Worm (Caenorhabditis elegans) whole organism, L3 larva: ENCODE results near the gene gtf-2F2.

ENCODE experiments used
- R02D3.7 ChIP-seq: fragments of 150-350 bp; optimal IDR thresholded peaks from 2 replicates; lab custom pipeline; 2014; ENCODE audit warnings: missing biosample characterization, missing genetic modification characterization
- ZK546.5 ChIP-seq: sonication (generic microtip); optimal IDR thresholded peaks from 2 replicates; lab custom pipeline; 2017; ENCODE audit warnings: missing biosample characterization, missing genetic modification characterization
- aly-2 ChIP-seq: fragments of 150-350 bp; optimal IDR thresholded peaks from 2 replicates; lab custom pipeline; 2014; ENCODE audit warnings: missing biosample characterization, missing genetic modification characterization
- ama-1 ChIP-seq: fragments of 150-350 bp; optimal IDR thresholded peaks from 2 replicates; lab custom pipeline; 2018
- ceh-16 ChIP-seq: sonication (generic microtip); optimal IDR thresholded peaks from 2 replicates; lab custom pipeline; 2017; ENCODE audit warnings: missing biosample characterization, missing genetic modification characterization
- ceh-28 ChIP-seq: fragments of 150-350 bp; optimal IDR thresholded peaks from 2 replicates; lab custom pipeline; 2014; ENCODE audit warnings: missing biosample characterization, missing genetic modification reagents, missing genetic modification characterization
- ceh-82 ChIP-seq: fragments of 150-350 bp; optimal IDR thresholded peaks from 2 replicates; lab custom pipeline; 2014; ENCODE audit warnings: missing biosample characterization, missing genetic modification characterization
- ceh-9 ChIP-seq: sonication (generic microtip); optimal IDR thresholded peaks from 2 replicates; lab custom pipeline; 2018; ENCODE audit warnings: missing biosample characterization, missing genetic modification characterization
- daf-12 ChIP-seq: fragments of 150-350 bp; optimal IDR thresholded peaks from 2 replicates; lab custom pipeline; 2014; ENCODE audit warnings: missing biosample characterization, missing genetic modification reagents, missing genetic modification characterization
- egl-27 ChIP-seq: sonication (generic microtip); optimal IDR thresholded peaks from 4 replicates; lab custom pipeline; 2017; ENCODE audit warnings: missing biosample characterization, missing genetic modification reagents, missing genetic modification characterization
- egl-5 ChIP-seq: fragments of 150-350 bp; optimal IDR thresholded peaks from 2 replicates; lab custom pipeline; 2017; ENCODE audit warnings: missing biosample characterization, missing genetic modification reagents, missing genetic modification characterization, inconsistent platforms
- elt-1 ChIP-seq: fragments of 150-350 bp; optimal IDR thresholded peaks from 2 replicates; lab custom pipeline; 2014; ENCODE audit warnings: missing biosample characterization, missing genetic modification characterization
- elt-2 ChIP-seq: sonication (generic microtip); optimal IDR thresholded peaks from 2 replicates; lab custom pipeline; 2016; ENCODE audit warnings: missing genetic modification reagents, mild to moderate bottlenecking, missing genetic modification characterization, missing compliant biosample characterization
- elt-3 ChIP-seq, 3 experiments: fragments of 150-350 bp in 1 of 3; sonication (generic microtip) in 2 of 3; optimal IDR thresholded peaks; 2 replicates in 2 of 3; 4 replicates in 1 of 3; lab custom pipeline; 2014 to 2017; ENCODE audit warnings: missing biosample characterization in 3 of 3, missing genetic modification characterization in 3 of 3
- eor-1 ChIP-seq, 2 experiments: fragments of 150-350 bp; optimal IDR thresholded peaks; 2 replicates each; lab custom pipeline; 2014 to 2018; ENCODE audit warnings: missing biosample characterization in 2 of 2, missing genetic modification characterization in 2 of 2
- fkh-10 ChIP-seq: sonication (generic microtip); optimal IDR thresholded peaks from 2 replicates; lab custom pipeline; 2017; ENCODE audit warnings: missing biosample characterization, missing genetic modification reagents, missing genetic modification characterization
- fkh-2 ChIP-seq: fragments of 150-350 bp; optimal IDR thresholded peaks from 2 replicates; lab custom pipeline; 2014; ENCODE audit warnings: missing biosample characterization, missing genetic modification reagents, missing genetic modification characterization
- fos-1 ChIP-seq: fragments of 150-350 bp; optimal IDR thresholded peaks from 2 replicates; lab custom pipeline; 2014; ENCODE audit warnings: missing biosample characterization, missing genetic modification characterization
- hmg-11 ChIP-seq: sonication (generic microtip); optimal IDR thresholded peaks from 2 replicates; lab custom pipeline; 2016; ENCODE audit warnings: missing genetic modification characterization, missing compliant biosample characterization
- jun-1 ChIP-seq: fragments of 150-350 bp; optimal IDR thresholded peaks from 2 replicates; lab custom pipeline; 2014; ENCODE audit warnings: missing biosample characterization, missing genetic modification reagents, missing genetic modification characterization
- lin-15B ChIP-seq: fragments of 150-350 bp; optimal IDR thresholded peaks from 2 replicates; lab custom pipeline; 2014; ENCODE audit warnings: missing biosample characterization, missing genetic modification characterization
- lin-39 ChIP-seq: fragments of 150-350 bp; optimal IDR thresholded peaks from 2 replicates; lab custom pipeline; 2018; ENCODE audit warnings: missing biosample characterization, missing genetic modification reagents, missing genetic modification characterization
- lsy-12 ChIP-seq: sonication (generic microtip); optimal IDR thresholded peaks from 2 replicates; lab custom pipeline; 2016; ENCODE audit warnings: mild to moderate bottlenecking, missing genetic modification characterization, missing compliant biosample characterization
- mdl-1 ChIP-seq: fragments of 150-350 bp; optimal IDR thresholded peaks from 2 replicates; lab custom pipeline; 2014; ENCODE audit warnings: missing biosample characterization, missing genetic modification characterization
- mml-1 ChIP-seq: fragments of 150-350 bp; sonication (generic microtip); optimal IDR thresholded peaks from 3 replicates; lab custom pipeline; 2014; ENCODE audit warnings: missing biosample characterization, missing genetic modification characterization
- nfya-1 ChIP-seq: sonication (generic microtip); optimal IDR thresholded peaks from 2 replicates; lab custom pipeline; 2017; ENCODE audit warnings: missing genetic modification characterization, mild to moderate bottlenecking, missing compliant biosample characterization, antibody characterized with exemption, moderate library complexity; ENCODE audit not compliant: insufficient read depth
- nhr-11 ChIP-seq: fragments of 150-350 bp; optimal IDR thresholded peaks from 2 replicates; lab custom pipeline; 2014; ENCODE audit warnings: missing biosample characterization, missing genetic modification characterization
- nhr-12 ChIP-seq: fragments of 150-350 bp; optimal IDR thresholded peaks from 2 replicates; lab custom pipeline; 2014; ENCODE audit warnings: missing biosample characterization, missing genetic modification characterization
- nhr-23 ChIP-seq: fragments of 150-350 bp; optimal IDR thresholded peaks from 2 replicates; lab custom pipeline; 2014; ENCODE audit warnings: missing biosample characterization, missing genetic modification reagents, missing genetic modification characterization
- nhr-237 ChIP-seq: fragments of 150-350 bp; optimal IDR thresholded peaks from 2 replicates; lab custom pipeline; 2014; ENCODE audit warnings: missing biosample characterization, missing genetic modification characterization
- nhr-25 ChIP-seq: sonication (generic microtip); optimal IDR thresholded peaks from 2 replicates; lab custom pipeline; 2017; ENCODE audit warnings: missing biosample characterization, missing genetic modification characterization
- nhr-28 ChIP-seq: fragments of 150-350 bp; optimal IDR thresholded peaks from 2 replicates; lab custom pipeline; 2014; ENCODE audit warnings: missing biosample characterization, missing genetic modification characterization
- nhr-43 ChIP-seq: sonication (generic microtip); optimal IDR thresholded peaks from 2 replicates; lab custom pipeline; 2016; ENCODE audit warnings: mild to moderate bottlenecking, missing genetic modification characterization, missing compliant biosample characterization; ENCODE audit not compliant: poor library complexity, severe bottlenecking
- nhr-76 ChIP-seq: fragments of 150-350 bp; sonication (generic microtip); optimal IDR thresholded peaks from 5 replicates; lab custom pipeline; 2014; ENCODE audit warnings: missing biosample characterization, missing genetic modification characterization
- nhr-77 ChIP-seq: fragments of 150-350 bp; optimal IDR thresholded peaks from 2 replicates; lab custom pipeline; 2014; ENCODE audit warnings: missing biosample characterization, missing genetic modification characterization
- pha-4 ChIP-seq: fragments of 150-350 bp; optimal IDR thresholded peaks from 2 replicates; lab custom pipeline; 2014; ENCODE audit warnings: missing biosample characterization, missing genetic modification reagents, missing genetic modification characterization
- pqm-1 ChIP-seq: fragments of 150-350 bp; optimal IDR thresholded peaks from 2 replicates; lab custom pipeline; 2017; ENCODE audit warnings: missing biosample characterization, missing genetic modification characterization, inconsistent platforms
- sea-2 ChIP-seq: fragments of 150-350 bp; sonication (generic microtip); optimal IDR thresholded peaks from 4 replicates; lab custom pipeline; 2014; ENCODE audit warnings: missing biosample characterization, missing genetic modification reagents, missing genetic modification characterization
- skn-1 ChIP-seq: fragments of 150-350 bp; optimal IDR thresholded peaks from 2 replicates; lab custom pipeline; 2014; ENCODE audit warnings: missing biosample characterization, missing genetic modification characterization
- snpc-4 ChIP-seq: fragments of 150-350 bp; optimal IDR thresholded peaks from 2 replicates; lab custom pipeline; 2014; ENCODE audit warnings: missing biosample characterization, missing genetic modification characterization
- tbx-2 ChIP-seq: sonication (generic microtip); optimal IDR thresholded peaks from 2 replicates; lab custom pipeline; 2016; ENCODE audit warnings: mild to moderate bottlenecking, missing genetic modification characterization, missing compliant biosample characterization
- unc-39 ChIP-seq: sonication (generic microtip); optimal IDR thresholded peaks from 4 replicates; lab custom pipeline; 2017; ENCODE audit warnings: missing biosample characterization, missing genetic modification characterization
- unc-62 ChIP-seq: fragments of 150-350 bp; sonication (generic microtip); optimal IDR thresholded peaks from 4 replicates; lab custom pipeline; 2014; ENCODE audit warnings: missing biosample characterization, missing genetic modification reagents, missing genetic modification characterization
- zag-1 ChIP-seq: fragments of 150-350 bp; optimal IDR thresholded peaks from 2 replicates; lab custom pipeline; 2014; ENCODE audit warnings: missing biosample characterization, missing genetic modification characterization
- ztf-11 ChIP-seq: fragments of 150-350 bp; optimal IDR thresholded peaks from 2 replicates; lab custom pipeline; 2014; ENCODE audit warnings: missing biosample characterization, missing genetic modification characterization
- ztf-4 ChIP-seq: fragments of 150-350 bp; optimal IDR thresholded peaks from 2 replicates; lab custom pipeline; 2014; ENCODE audit warnings: missing biosample characterization, missing genetic modification characterization

Gene gtf-2F2

DNA sequence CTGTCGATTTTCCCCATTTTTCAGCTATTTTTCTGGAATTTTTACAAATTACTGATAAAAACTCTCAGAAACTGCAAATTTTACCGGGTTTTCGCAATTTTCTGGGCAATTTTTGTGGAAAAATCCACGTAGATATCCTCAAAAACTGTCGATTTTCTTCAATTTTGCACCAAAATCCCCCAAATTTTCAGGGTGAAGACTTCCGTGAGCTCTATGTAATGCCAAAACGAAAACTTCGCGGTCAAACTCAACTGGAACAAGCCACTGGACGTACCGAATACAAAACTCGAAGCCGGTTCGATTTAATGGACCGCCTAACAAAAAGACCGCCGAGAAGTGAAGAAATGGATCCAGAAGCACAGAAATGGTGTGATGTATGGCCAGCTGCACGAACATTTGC, 12.0 kb upstream of the gtf-2F2 start:
- no peak for TF ChIP-seq nhr-23 (tag; lab: Kevin White, UChicago)
- no peak for TF ChIP-seq zag-1 (tag; lab: Kevin White, UChicago)
- no peak for TF ChIP-seq skn-1 (tag; lab: Kevin White, UChicago)

DNA sequence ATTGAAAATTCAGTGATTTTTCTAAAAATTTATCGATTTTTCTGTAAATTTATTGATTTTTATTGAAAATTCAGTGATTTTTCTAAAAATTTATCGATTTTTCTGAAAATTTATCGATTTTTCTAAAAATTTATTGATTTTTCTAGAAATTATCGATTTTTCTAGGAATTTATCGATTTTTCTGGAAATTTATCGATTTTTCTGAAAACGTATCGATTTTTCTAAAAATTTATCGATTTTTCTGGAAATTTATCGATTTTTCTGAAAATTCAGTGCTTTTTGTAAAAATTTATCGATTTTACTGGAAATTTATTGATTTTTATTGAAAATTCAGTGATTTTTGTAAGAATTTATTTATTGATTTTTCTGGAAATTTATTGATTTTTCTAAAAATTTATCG, 9.1 kb upstream of the gtf-2F2 start:
- TF ChIP-seq ceh-28 (tag; lab: Kevin White, UChicago): peak; percentile 83

DNA sequence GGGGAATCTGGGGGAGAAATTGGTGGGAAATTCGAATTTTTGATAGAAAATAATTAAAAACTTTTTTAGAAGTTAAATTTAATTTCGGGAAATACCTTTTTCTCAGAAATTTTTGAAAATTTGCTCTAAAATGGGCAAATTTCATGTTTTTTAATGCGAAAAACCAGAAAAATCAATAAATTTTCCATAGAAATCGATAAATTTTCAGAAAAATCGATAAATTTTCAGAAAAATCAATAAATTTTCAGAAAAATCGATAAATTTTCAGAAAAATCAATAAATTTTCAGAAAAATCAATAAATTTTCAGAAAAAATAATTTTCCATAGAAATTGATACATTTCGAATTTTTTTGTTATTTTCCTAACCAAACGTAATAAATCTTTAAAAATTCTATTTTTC, 7.6 kb upstream of the gtf-2F2 start:
- TF ChIP-seq mdl-1: no peak
- peak; percentile 90 for TF ChIP-seq ceh-28 (tag; lab: Kevin White, UChicago)
- TF ChIP-seq unc-39 (tag; lab: Kevin White, UChicago): no peak
- no peak for TF ChIP-seq zag-1 (tag; lab: Kevin White, UChicago)
- no peak for TF ChIP-seq fkh-2 (tag; lab: Kevin White, UChicago)
- no peak for TF ChIP-seq nhr-28 (tag; lab: Kevin White, UChicago)
- no peak for TF ChIP-seq egl-27 (tag; lab: Kevin White, UChicago)
- TF ChIP-seq ztf-11 (tag; lab: Kevin White, UChicago): no peak

DNA sequence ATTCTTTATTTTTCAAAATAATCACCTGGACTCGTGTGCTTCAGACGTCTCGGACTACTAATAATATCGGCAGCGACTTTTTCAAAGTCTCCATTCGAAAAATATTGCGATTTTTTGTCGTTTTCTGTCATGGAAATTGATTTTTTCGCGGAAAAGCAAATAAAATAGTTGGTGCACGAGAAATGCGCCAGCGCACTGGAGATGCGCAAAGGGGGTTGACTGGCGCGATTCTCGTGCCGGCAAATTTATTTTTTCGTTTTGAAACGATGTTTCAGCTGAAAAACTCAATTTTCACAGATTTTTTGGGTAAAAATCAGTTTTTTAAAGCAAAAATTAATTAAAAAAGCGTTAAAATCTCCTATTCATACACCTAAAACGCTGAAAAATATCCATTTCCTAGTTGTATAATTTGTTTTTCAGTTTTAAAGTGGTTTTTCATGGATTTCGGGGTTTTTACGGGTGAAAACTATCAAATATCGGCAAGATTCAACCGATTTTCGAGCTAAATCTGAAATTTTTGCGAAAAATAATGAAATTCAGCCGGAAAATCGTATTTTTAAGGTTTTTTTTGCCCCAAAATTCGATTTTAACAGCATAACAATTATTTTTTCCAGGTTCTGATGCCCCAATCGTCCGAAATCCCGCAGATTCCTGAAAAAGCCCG, 3.4 kb upstream of the gtf-2F2 start, which contains the start of the genes reps-1 and Y39B6A.37:
Gene reps-1 (minus strand): TSS at position 263 of the 664 bp plus-strand sequence.
Gene Y39B6A.37 (plus strand): TSS at position 614 of the 664 bp plus-strand sequence.
- TF ChIP-seq pha-4 (peak; percentile 74), nhr-23 (tag; lab: Kevin White, UChicago) (peak; percentile 63), ztf-4 (tag; lab: Kevin White, UChicago) (no peak), ceh-9 (tag; lab: Kevin White, UChicago) (no peak), nhr-11 (tag; lab: Kevin White, UChicago) (no peak), egl-5 (tag; lab: Kevin White, UChicago) (peak; percentile 28), ceh-28 (tag; lab: Kevin White, UChicago) (peak; percentile 54), fkh-10 (GFP tag; lab: Kevin White, UChicago) (peak; percentile 2), tbx-2 (peak; percentile 35), nhr-43 (tag; lab: Kevin White, UChicago) (peak; percentile 38), nhr-25 (tag; lab: Kevin White, UChicago) (peak; percentile 54), zag-1 (tag; lab: Kevin White, UChicago) (no peak), unc-62 (GFP tag; lab: Kevin White, UChicago) (no peak), elt-2 (tag; lab: Kevin White, UChicago) (peak; percentile 33), aly-2 (tag; lab: Kevin White, UChicago) (no peak), ceh-82 (tag; lab: Kevin White, UChicago) (no peak), ZK546.5 (no peak), skn-1 (tag; lab: Kevin White, UChicago) (no peak), elt-1 (no peak), mml-1 (no peak), egl-27 (tag; lab: Kevin White, UChicago) (no peak), ama-1 (lab: Kevin White, UChicago) (no peak), nfya-1 (tag; lab: Kevin White, UChicago) (peak; percentile 58), lin-15B (peak; percentile 61), ceh-16 (tag; lab: Kevin White, UChicago) (no peak), R02D3.7 (tag; lab: Kevin White, UChicago) (peak; percentile 51), snpc-4 (tag; lab: Kevin White, UChicago) (no peak), jun-1 (tag; lab: Kevin White, UChicago) (peak; percentile 10), hmg-11 (peak; percentile 61), eor-1 (tag; optimal IDR thresholded peaks at IDR 0.05; lab: Kevin White, UChicago) (no peak), nhr-237 (no peak), ztf-11 (tag; lab: Kevin White, UChicago) (no peak), nhr-12 (tag; lab: Kevin White, UChicago) (no peak), elt-3 (tag; optimal IDR thresholded peaks at IDR 0.05; lab: Kevin White, UChicago) (no peak), lsy-12 (tag; lab: Kevin White, UChicago) (no peak), pqm-1 (tag; lab: Kevin White, UChicago) (no peak), mdl-1 (no peak), sea-2 (GFP tag; lab: Kevin White, UChicago) (no peak), unc-39 (tag; lab: Kevin White, UChicago) (no peak), nhr-76 (tag; lab: Kevin White, UChicago) (no peak), nhr-77 (no peak), fos-1 (no peak), lin-39 (tag; lab: Kevin White, UChicago) (peak; percentile 49), daf-12 (tag; lab: Kevin White, UChicago) (no peak), fkh-2 (tag; lab: Kevin White, UChicago) (no peak)
- TF ChIP-seq, all 47 proteins: peak for 15
